4 worm cellular contexts compared by ENCODE assay signal in genomic region chrIII:11371236-11371635, ce11.
A peak's percentile ranks its signal among the peaks of the same experiment; 100 is the strongest.
TF ChIP-seq lines count a peak whose summit lies in the region.

No protein-coding gene starts in this region.

TF ChIP-seq in whole organism, L2 larva, 48 proteins besides CTCF, POLR2A, EP300 and RAD21 (continued from another document):
- TF ChIP-seq C34F6.9 (tag; optimal IDR thresholded peaks at IDR 0.05; lab: Kevin White, UChicago) (peak; percentile 21), sma-9 (GFP tag; optimal IDR thresholded peaks at IDR 0.05; lab: Kevin White, UChicago) (peak; percentile 56), sma-9 (tag; optimal IDR thresholded peaks at IDR 0.05; lab: Kevin White, UChicago) (no peak), nhr-10 (tag; optimal IDR thresholded peaks at IDR 0.05; lab: Kevin White, UChicago) (no peak), R02D3.7 (tag; optimal IDR thresholded peaks at IDR 0.05; lab: Kevin White, UChicago) (no peak), lin-11 (tag; optimal IDR thresholded peaks at IDR 0.05; lab: Kevin White, UChicago) (peak; percentile 38), nhr-129 (tag; optimal IDR thresholded peaks at IDR 0.05; lab: Kevin White, UChicago) (peak; percentile 75), unc-62 (GFP tag; optimal IDR thresholded peaks at IDR 0.05; lab: Kevin White, UChicago) (no peak), ztf-4 (tag; optimal IDR thresholded peaks at IDR 0.05; lab: Kevin White, UChicago) (no peak), nhr-77 (tag; optimal IDR thresholded peaks at IDR 0.05; lab: Kevin White, UChicago) (no peak), nhr-25 (tag; optimal IDR thresholded peaks at IDR 0.05; lab: Kevin White, UChicago) (no peak), elt-1 (tag; optimal IDR thresholded peaks at IDR 0.05; lab: Kevin White, UChicago) (no peak), mab-5 (tag; optimal IDR thresholded peaks at IDR 0.05; lab: Kevin White, UChicago) (no peak), ZK546.5 (tag; optimal IDR thresholded peaks at IDR 0.05; lab: Kevin White, UChicago) (no peak), Y55F3AM.14 (GFP tag; optimal IDR thresholded peaks at IDR 0.05; lab: Kevin White, UChicago) (peak; percentile 48), lin-13 (GFP tag; optimal IDR thresholded peaks at IDR 0.05; lab: Kevin White, UChicago) (no peak), ceh-16 (tag; optimal IDR thresholded peaks at IDR 0.05; lab: Kevin White, UChicago) (no peak), ztf-1 (GFP tag; conservative IDR thresholded peaks at IDR 0.05; lab: Robert Waterston, UW) (0 out of 2 replicates have a peak, but pooled peaks have one; percentile 64), nhr-237 (tag; optimal IDR thresholded peaks at IDR 0.05; lab: Kevin White, UChicago) (no peak), mbf-1 (tag; optimal IDR thresholded peaks at IDR 0.05; lab: Kevin White, UChicago) (no peak), nhr-21 (tag; optimal IDR thresholded peaks at IDR 0.05; lab: Kevin White, UChicago) (no peak), ztf-11 (tag; optimal IDR thresholded peaks at IDR 0.05; lab: Kevin White, UChicago) (no peak), elt-3 (tag; optimal IDR thresholded peaks at IDR 0.05; lab: Kevin White, UChicago) (no peak), unc-39 (tag; optimal IDR thresholded peaks at IDR 0.05; lab: Kevin White, UChicago) (no peak), unc-55 (GFP tag; optimal IDR thresholded peaks at IDR 0.05; lab: Kevin White, UChicago) (peak; percentile 59)

TF ChIP-seq in whole organism, L4 larva, 104 proteins besides CTCF, POLR2A, EP300 and RAD21 (continued from another document and continues in another):
- TF ChIP-seq snpc-1.2 (GFP tag; IDR thresholded peaks at IDR 0.05; lab: Robert Waterston, UW) (peak; percentile 64; the same call in 1 of the 2 replicates), Y75B8A.6 (GFP tag; IDR thresholded peaks at IDR 0.05; lab: Robert Waterston, UW) (no peak), mdt-29 (GFP tag; IDR thresholded peaks at IDR 0.05; lab: Robert Waterston, UW) (no peak), lin-29 (GFP tag; IDR thresholded peaks at IDR 0.05; lab: Robert Waterston, UW) (0 out of 2 replicates have a peak, but pooled peaks have one; percentile 31), tra-1 (GFP tag; IDR thresholded peaks at IDR 0.05; lab: Robert Waterston, UW) (0 out of 2 replicates have a peak, but pooled peaks have one; percentile 64), F44E2.7 (GFP tag; IDR thresholded peaks at IDR 0.05; lab: Robert Waterston, UW) (peak; percentile 82; the same call in 1 of the 2 replicates), skn-1 (tag; optimal IDR thresholded peaks at IDR 0.05; lab: Kevin White, UChicago) (no peak), dmd-8 (GFP tag; IDR thresholded peaks at IDR 0.05; lab: Robert Waterston, UW) (peak; percentile 88), nhr-41 (GFP tag; IDR thresholded peaks at IDR 0.05; lab: Robert Waterston, UW) (0 out of 2 replicates have a peak, but pooled peaks have one; percentile 18), zip-11 (GFP tag; IDR thresholded peaks at IDR 0.05; lab: Robert Waterston, UW) (no peak), nhr-48 (tag; optimal IDR thresholded peaks at IDR 0.05; lab: Kevin White, UChicago) (peak; percentile 26), lin-15B (tag; optimal IDR thresholded peaks at IDR 0.05; lab: Kevin White, UChicago) (no peak), lin-39 (tag; optimal IDR thresholded peaks at IDR 0.05; lab: Kevin White, UChicago) (no peak), nhr-28 (tag; optimal IDR thresholded peaks at IDR 0.05; lab: Kevin White, UChicago) (no peak), T26A8.4 (GFP tag; IDR thresholded peaks at IDR 0.05; lab: Robert Waterston, UW) (peak; percentile 83), arid-1 (GFP tag; conservative IDR thresholded peaks at IDR 0.05; lab: Robert Waterston, UW) (0 out of 2 replicates have a peak, but pooled peaks have one; percentile 52), unc-62 (GFP tag; optimal IDR thresholded peaks at IDR 0.05 in 1 of 2; lab: Kevin White, UChicago) (peak in 1 of 2 experiments; percentile 83), unc-62 (tag; optimal IDR thresholded peaks at IDR 0.05; lab: Kevin White, UChicago) (no peak), daf-8 (GFP tag; IDR thresholded peaks at IDR 0.05; lab: Robert Waterston, UW) (peak; percentile 69; the same call in 1 of the 2 replicates), lim-7 (GFP tag; IDR thresholded peaks at IDR 0.05; lab: Robert Waterston, UW) (peak; percentile 94), spr-1 (tag; optimal IDR thresholded peaks at IDR 0.05; lab: Kevin White, UChicago) (peak; percentile 19), F26F4.8 (GFP tag; conservative IDR thresholded peaks at IDR 0.05; lab: Robert Waterston, UW) (peak; percentile 83), Y105C5A.15 (GFP tag; IDR thresholded peaks at IDR 0.05; lab: Robert Waterston, UW) (no peak), fos-1 (tag; optimal IDR thresholded peaks at IDR 0.05; lab: Kevin White, UChicago) (no peak), mxl-2 (GFP tag; conservative IDR thresholded peaks at IDR 0.05; lab: Robert Waterston, UW) (peak; percentile 81; the same call in 1 of the 2 replicates), ceh-20 (GFP tag; IDR thresholded peaks at IDR 0.05; lab: Robert Waterston, UW) (peak; percentile 67; the same call in 1 of the 2 replicates), ztf-7 (tag; optimal IDR thresholded peaks at IDR 0.05; lab: Kevin White, UChicago) (no peak), dmd-6 (GFP tag; IDR thresholded peaks at IDR 0.05; lab: Robert Waterston, UW) (peak; percentile 66), nhr-42 (GFP tag; IDR thresholded peaks at IDR 0.05; lab: Robert Waterston, UW) (no peak; the same call in 1 of the 2 replicates), lin-13 (GFP tag; optimal IDR thresholded peaks at IDR 0.05; lab: Kevin White, UChicago) (peak; percentile 59), tag-97 (GFP tag; IDR thresholded peaks at IDR 0.05; lab: Robert Waterston, UW) (no peak), nhr-11 (tag; optimal IDR thresholded peaks at IDR 0.05; lab: Kevin White, UChicago) (peak; percentile 18), dmd-9 (GFP tag; IDR thresholded peaks at IDR 0.05; lab: Robert Waterston, UW) (peak; percentile 34; the same call in 1 of the 2 replicates), hmg-1.1 (GFP tag; IDR thresholded peaks at IDR 0.05; lab: Robert Waterston, UW) (peak; percentile 89), hlh-30 (tag; optimal IDR thresholded peaks at IDR 0.05; lab: Kevin White, UChicago; ENCODE audit: insufficient read depth) (no peak)

TF ChIP-seq in whole organism, late embryonic, 69 proteins besides CTCF, POLR2A, EP300 and RAD21 (continued from another document and continues in another):
- TF ChIP-seq K02D7.2 (tag; optimal IDR thresholded peaks at IDR 0.05; lab: Kevin White, UChicago) (peak; percentile 78), ceh-24 (tag; optimal IDR thresholded peaks at IDR 0.05; lab: Kevin White, UChicago) (peak; percentile 61), ztf-16 (tag; optimal IDR thresholded peaks at IDR 0.05; lab: Kevin White, UChicago) (peak; percentile 82), tbx-7 (tag; optimal IDR thresholded peaks at IDR 0.05; lab: Kevin White, UChicago) (peak; percentile 47), unc-3 (GFP tag; conservative IDR thresholded peaks at IDR 0.05; lab: Robert Waterston, UW) (peak; percentile 79), unc-3 (tag; optimal IDR thresholded peaks at IDR 0.05; lab: Kevin White, UChicago) (peak; percentile 68), ceh-45 (GFP tag; IDR thresholded peaks at IDR 0.05; lab: Robert Waterston, UW) (peak; percentile 68; the same call in 1 of the 2 replicates), ceh-19 (GFP tag; optimal IDR thresholded peaks at IDR 0.05; lab: Kevin White, UChicago) (peak; percentile 88), fkh-6 (tag; optimal IDR thresholded peaks at IDR 0.05; lab: Kevin White, UChicago) (peak; percentile 88), mec-3 (tag; optimal IDR thresholded peaks at IDR 0.05; lab: Kevin White, UChicago; ENCODE audit: borderline replicate concordance) (peak; percentile 16), ama-1 (optimal IDR thresholded peaks at IDR 0.05; lab: Kevin White, UChicago) (no peak), Y22D7AL.16 (tag; optimal IDR thresholded peaks at IDR 0.05; lab: Kevin White, UChicago) (peak; percentile 91), nhr-11 (tag; optimal IDR thresholded peaks at IDR 0.05; lab: Kevin White, UChicago) (no peak), hlh-13 (GFP tag; optimal IDR thresholded peaks at IDR 0.05; lab: Kevin White, UChicago) (peak; percentile 84), ceh-18 (tag; optimal IDR thresholded peaks at IDR 0.05; lab: Kevin White, UChicago) (peak; percentile 79), hlh-6 (tag; optimal IDR thresholded peaks at IDR 0.05; lab: Kevin White, UChicago) (peak; percentile 95), ceh-14 (tag; optimal IDR thresholded peaks at IDR 0.05; lab: Kevin White, UChicago) (peak; percentile 80), ets-4 (tag; optimal IDR thresholded peaks at IDR 0.05; lab: Kevin White, UChicago) (peak; percentile 35), npax-4 (tag; optimal IDR thresholded peaks at IDR 0.05; lab: Kevin White, UChicago) (peak; percentile 72), unc-86 (tag; optimal IDR thresholded peaks at IDR 0.05; lab: Kevin White, UChicago) (peak; percentile 80), K09A11.1 (tag; optimal IDR thresholded peaks at IDR 0.05; lab: Kevin White, UChicago; ENCODE audit: insufficient read depth) (peak; percentile 65), T23F11.4 (GFP tag; optimal IDR thresholded peaks at IDR 0.05; lab: Kevin White, UChicago) (peak; percentile 64), ceh-34 (tag; optimal IDR thresholded peaks at IDR 0.05; lab: Kevin White, UChicago) (peak; percentile 81), pat-9 (tag; optimal IDR thresholded peaks at IDR 0.05; lab: Kevin White, UChicago) (peak; percentile 91), unc-55 (GFP tag; optimal IDR thresholded peaks at IDR 0.05; lab: Kevin White, UChicago) (no peak), ceh-9 (tag; optimal IDR thresholded peaks at IDR 0.05; lab: Kevin White, UChicago) (peak; percentile 64), sox-4 (tag; optimal IDR thresholded peaks at IDR 0.05; lab: Kevin White, UChicago) (peak; percentile 90), unc-42 (tag; optimal IDR thresholded peaks at IDR 0.05; lab: Kevin White, UChicago) (peak; percentile 62), odd-2 (tag; optimal IDR thresholded peaks at IDR 0.05; lab: Kevin White, UChicago) (peak; percentile 41), zip-5 (tag; optimal IDR thresholded peaks at IDR 0.05; lab: Kevin White, UChicago) (peak; percentile 60), C38D4.7 (GFP tag; optimal IDR thresholded peaks at IDR 0.05; lab: Kevin White, UChicago) (peak; percentile 88), syd-9 (tag; optimal IDR thresholded peaks at IDR 0.05; lab: Kevin White, UChicago) (peak; percentile 76), pqm-1 (tag; optimal IDR thresholded peaks at IDR 0.05; lab: Kevin White, UChicago) (peak; percentile 27), pha-2 (tag; optimal IDR thresholded peaks at IDR 0.05; lab: Kevin White, UChicago) (peak; percentile 87), hlh-8 (tag; optimal IDR thresholded peaks at IDR 0.05; lab: Kevin White, UChicago) (peak; percentile 43), madf-2 (tag; optimal IDR thresholded peaks at IDR 0.05; lab: Kevin White, UChicago) (peak; percentile 89), gmeb-2 (tag; optimal IDR thresholded peaks at IDR 0.05; lab: Kevin White, UChicago) (peak; percentile 90), che-1 (tag; optimal IDR thresholded peaks at IDR 0.05; lab: Kevin White, UChicago) (peak; percentile 89), ceh-6 (GFP tag; optimal IDR thresholded peaks at IDR 0.05; lab: Kevin White, UChicago) (peak; percentile 93)

TF ChIP-seq in whole organism, mixed stage, embryonic, 35 proteins besides CTCF, POLR2A, EP300 and RAD21 (continued from another document):
- TF ChIP-seq nhr-76 (tag; optimal IDR thresholded peaks at IDR 0.05; lab: Kevin White, UChicago) (no peak), lin-32 (GFP tag; optimal IDR thresholded peaks at IDR 0.05; lab: Kevin White, UChicago) (peak; percentile 91), unc-39 (tag; optimal IDR thresholded peaks at IDR 0.05; lab: Kevin White, UChicago) (peak; percentile 8), cnd-1 (tag; optimal IDR thresholded peaks at IDR 0.05; lab: Kevin White, UChicago) (peak; percentile 96), ztf-11 (tag; optimal IDR thresholded peaks at IDR 0.05; lab: Kevin White, UChicago) (peak; percentile 81)
